Worm (Caenorhabditis elegans): Measurements from ENCODE around the gene snx-1.

DNA sequence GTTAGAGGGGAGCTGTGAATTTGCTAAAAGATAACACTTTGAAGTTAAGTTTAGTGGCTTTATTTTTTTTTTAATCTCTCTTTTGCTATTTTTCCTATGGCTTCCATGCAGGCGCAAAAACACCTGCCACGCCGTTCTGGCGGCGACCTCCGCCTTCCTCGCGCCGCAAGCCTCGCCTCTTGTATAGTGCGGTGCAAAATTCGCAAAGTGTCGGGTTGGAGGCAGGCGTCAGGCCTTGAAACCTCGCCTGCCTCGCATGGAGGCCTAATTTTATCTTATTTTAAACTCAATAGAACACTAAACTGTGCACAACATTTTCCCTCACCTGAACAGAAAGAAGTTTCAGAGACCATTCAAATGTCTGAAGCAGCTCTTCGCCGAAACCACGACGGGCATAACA is 43.2 kb downstream of the snx-1 start:
- TF ChIP-seq unc-39 (tag; optimal IDR thresholded peaks at IDR 0.05) (no peak), blmp-1 (tag; optimal IDR thresholded peaks at IDR 0.05) (no peak), sptf-1 (tag; optimal IDR thresholded peaks at IDR 0.05) (no peak), lsy-2 (tag; optimal IDR thresholded peaks at IDR 0.05) (no peak), flh-1 (GFP tag; optimal IDR thresholded peaks at IDR 0.05) (no peak)

Measured in whole organism, mixed stage, embryonic.